Worm (Caenorhabditis elegans) whole organism, young adult: Measurements from ENCODE around the gene tsfm-1.
A peak's percentile ranks its signal among the peaks of the same experiment; 100 is the strongest.

Experiments
- F10E7.11 ChIP-seq: sonication (generic microtip); optimal IDR thresholded peaks from 2 replicates; lab custom pipeline; 2017; ENCODE audit warnings: mild to moderate bottlenecking, missing genetic modification characterization, moderate library complexity, missing compliant biosample characterization
- F33H1.4 ChIP-seq: fragments of 200-800 bp; sonication (Bioruptor generic); IDR thresholded peaks from 2 replicates; pipeline ENCODE4 v1.3.6; 2022; ENCODE audit warnings: missing genetic modification reagents, missing genetic modification characterization, missing compliant biosample characterization
- F49E8.2 ChIP-seq: sonication (generic microtip); optimal IDR thresholded peaks from 3 replicates; lab custom pipeline; 2017; ENCODE audit warnings: missing genetic modification characterization, mild to moderate bottlenecking, missing compliant biosample characterization, antibody characterized with exemption, moderate library complexity; ENCODE audit not compliant: insufficient read depth
- K11D2.4 ChIP-seq: fragments of 200-800 bp; sonication (Bioruptor generic); IDR thresholded peaks from 2 replicates; pipeline ENCODE4 v1.3.6; 2022; ENCODE audit warnings: missing genetic modification reagents, missing genetic modification characterization, missing compliant biosample characterization
- Y53F4B.3 ChIP-seq: fragments of 200-800 bp; sonication (Bioruptor generic); IDR thresholded peaks from 2 replicates; pipeline ENCODE4 v1.3.6; 2022; ENCODE audit warnings: missing genetic modification reagents, missing genetic modification characterization, missing compliant biosample characterization
- aptf-3 ChIP-seq: fragments of 200-800 bp; sonication (Bioruptor generic); IDR thresholded peaks from 2 replicates; pipeline ENCODE4 v1.3.6; 2022; ENCODE audit warnings: missing genetic modification characterization, missing compliant biosample characterization
- attf-5 ChIP-seq: fragments of 200-800 bp; sonication (Bioruptor generic); optimal IDR thresholded peaks from 2 replicates; lab custom pipeline; 2018; ENCODE audit warnings: mild to moderate bottlenecking, missing genetic modification characterization, missing compliant biosample characterization
- attf-6 ChIP-seq: fragments of 200-800 bp; sonication (Bioruptor generic); IDR thresholded peaks from 2 replicates; pipeline ENCODE4 v1.3.6; 2022; ENCODE audit warnings: missing genetic modification reagents, missing genetic modification characterization, missing compliant biosample characterization
- cebp-1 ChIP-seq, 2 experiments: fragments of 200-800 bp in 1 of 2; sonication (Bioruptor generic) in 1 of 2; sonication (generic microtip) in 1 of 2; IDR thresholded peaks in 1 of 2; optimal IDR thresholded peaks in 1 of 2; 2 replicates each; pipeline versions ENCODE4 v1.3.6 to Lab custom; 2017 to 2022; ENCODE audit warnings: missing compliant biosample characterization in 2 of 2, missing genetic modification characterization in 2 of 2, mild to moderate bottlenecking in 1 of 2, missing genetic modification reagents in 1 of 2, moderate library complexity in 1 of 2
- cebp-2 ChIP-seq: fragments of 200-800 bp; sonication (Bioruptor generic); IDR thresholded peaks from 2 replicates; pipeline ENCODE4 v1.3.6; 2022; ENCODE audit warnings: missing genetic modification characterization, missing compliant biosample characterization
- ceh-100 ChIP-seq: fragments of 200-800 bp; sonication (Bioruptor generic); IDR thresholded peaks from 2 replicates; pipeline ENCODE4 v1.3.6; 2022; ENCODE audit warnings: missing genetic modification reagents, missing genetic modification characterization, missing compliant biosample characterization
- ceh-27 ChIP-seq: fragments of 200-800 bp; sonication (Bioruptor generic); optimal IDR thresholded peaks from 2 replicates; lab custom pipeline; 2018; ENCODE audit warnings: mild to moderate bottlenecking, missing genetic modification characterization, moderate library complexity, missing compliant biosample characterization
- ceh-91 ChIP-seq: fragments of 200-800 bp; sonication (Bioruptor generic); IDR thresholded peaks from 2 replicates; pipeline ENCODE4 v1.3.6; 2022; ENCODE audit warnings: missing genetic modification reagents, missing genetic modification characterization, missing compliant biosample characterization
- dox-1 ChIP-seq: fragments of 200-800 bp; sonication (Bioruptor generic); IDR thresholded peaks from 2 replicates; pipeline ENCODE4 v1.3.6; 2022; ENCODE audit warnings: missing genetic modification reagents, missing genetic modification characterization, missing compliant biosample characterization
- ets-4 ChIP-seq: fragments of 200-800 bp; sonication (Bioruptor generic); optimal IDR thresholded peaks from 2 replicates; lab custom pipeline; 2018; ENCODE audit warnings: mild to moderate bottlenecking, missing genetic modification characterization, missing compliant biosample characterization
- fkh-3 ChIP-seq: sonication (generic microtip); optimal IDR thresholded peaks from 2 replicates; lab custom pipeline; 2016; ENCODE audit warnings: mild to moderate bottlenecking, missing genetic modification characterization, missing compliant biosample characterization
- hlh-26 ChIP-seq: fragments of 200-800 bp; sonication (Bioruptor generic); conservative IDR thresholded peaks from 2 replicates; pipeline ENCODE4 v1.3.6; 2022; ENCODE audit warnings: missing genetic modification reagents, missing genetic modification characterization, missing compliant biosample characterization
- hmg-1.2 ChIP-seq: fragments of 200-800 bp; sonication (Bioruptor generic); IDR thresholded peaks from 2 replicates; pipeline ENCODE4 v1.3.6; 2022; ENCODE audit warnings: missing genetic modification reagents, missing genetic modification characterization, missing compliant biosample characterization
- hrde-1 ChIP-seq: sonication (generic microtip); optimal IDR thresholded peaks from 2 replicates; lab custom pipeline; 2016; ENCODE audit warnings: missing genetic modification characterization, mild to moderate bottlenecking, missing compliant biosample characterization, moderate library complexity, missing genotype, missing genetic modification reagents, borderline replicate concordance
- lag-1 ChIP-seq: fragments of 200-800 bp; sonication (Bioruptor generic); IDR thresholded peaks from 2 replicates; pipeline ENCODE4 v1.3.6; 2022; ENCODE audit warnings: missing genetic modification reagents, missing genetic modification characterization, missing compliant biosample characterization
- let-607 ChIP-seq, 2 experiments: fragments of 200-800 bp in 1 of 2; sonication (Bioruptor generic) in 1 of 2; sonication (generic microtip) in 1 of 2; optimal IDR thresholded peaks; 2 replicates each; lab custom pipeline; 2016 to 2018; ENCODE audit warnings: mild to moderate bottlenecking in 2 of 2, missing compliant biosample characterization in 2 of 2, missing genetic modification characterization in 2 of 2, moderate library complexity in 2 of 2, missing genotype in 1 of 2
- lin-40 ChIP-seq: sonication (generic microtip); optimal IDR thresholded peaks from 2 replicates; lab custom pipeline; 2016; ENCODE audit warnings: missing genetic modification characterization, mild to moderate bottlenecking, missing compliant biosample characterization, missing genotype, missing genetic modification reagents
- lin-54 ChIP-seq: fragments of 200-800 bp; sonication (Bioruptor generic); optimal IDR thresholded peaks from 2 replicates; lab custom pipeline; 2018; ENCODE audit warnings: mild to moderate bottlenecking, missing genetic modification characterization, missing compliant biosample characterization
- madf-6 ChIP-seq: fragments of 200-800 bp; sonication (Bioruptor generic); IDR thresholded peaks from 2 replicates; pipeline ENCODE4 v1.3.6; 2022; ENCODE audit warnings: missing genetic modification reagents, missing genetic modification characterization, missing compliant biosample characterization
- madf-8 ChIP-seq: fragments of 200-800 bp; sonication (Bioruptor generic); conservative IDR thresholded peaks from 2 replicates; pipeline ENCODE4 v1.3.6; 2022; ENCODE audit warnings: missing genetic modification reagents, missing genetic modification characterization, missing compliant biosample characterization
- mcd-1 ChIP-seq: fragments of 200-800 bp; sonication (Bioruptor generic); IDR thresholded peaks from 2 replicates; pipeline ENCODE4 v1.3.6; 2022; ENCODE audit warnings: missing genetic modification reagents, missing genetic modification characterization, missing compliant biosample characterization
- mes-4 ChIP-seq: sonication (generic microtip); optimal IDR thresholded peaks from 2 replicates; lab custom pipeline; 2016; ENCODE audit warnings: missing genotype, missing genetic modification characterization, missing compliant biosample characterization
- mxl-1 ChIP-seq: sonication (generic microtip); optimal IDR thresholded peaks from 2 replicates; lab custom pipeline; 2016; ENCODE audit warnings: missing genetic modification characterization, missing compliant biosample characterization
- nfya-1 ChIP-seq: sonication (generic microtip); optimal IDR thresholded peaks from 2 replicates; lab custom pipeline; 2017; ENCODE audit warnings: antibody characterized with exemption, missing compliant biosample characterization, missing genetic modification characterization, borderline replicate concordance; ENCODE audit not compliant: insufficient read depth
- nfya-2 ChIP-seq: fragments of 200-800 bp; sonication (Bioruptor generic); IDR thresholded peaks from 2 replicates; pipeline ENCODE4 v1.3.6; 2022; ENCODE audit warnings: missing genetic modification reagents, missing genetic modification characterization, missing compliant biosample characterization
- nhr-27 ChIP-seq: fragments of 200-800 bp; sonication (Bioruptor generic); optimal IDR thresholded peaks from 2 replicates; lab custom pipeline; 2018; ENCODE audit warnings: mild to moderate bottlenecking, missing genetic modification characterization, moderate library complexity, missing compliant biosample characterization
- nhr-90 ChIP-seq: sonication (generic microtip); optimal IDR thresholded peaks from 2 replicates; lab custom pipeline; 2016; ENCODE audit warnings: missing genotype, mild to moderate bottlenecking, missing genetic modification characterization, missing compliant biosample characterization
- pbrm-1 ChIP-seq: fragments of 200-800 bp; sonication (Bioruptor generic); IDR thresholded peaks from 2 replicates; pipeline ENCODE4 v1.3.6; 2022; ENCODE audit warnings: missing genetic modification reagents, missing genetic modification characterization, missing compliant biosample characterization
- pha-4 ChIP-seq: fragments of 150-350 bp; sonication (generic microtip); optimal IDR thresholded peaks from 2 replicates; lab custom pipeline; 2014; ENCODE audit warnings: missing biosample characterization, missing genetic modification reagents, missing genetic modification characterization
- sdz-38 ChIP-seq: sonication (generic microtip); optimal IDR thresholded peaks from 2 replicates; lab custom pipeline; 2016; ENCODE audit warnings: missing genotype, missing genetic modification characterization, missing compliant biosample characterization
- snpc-1.3 ChIP-seq: sonication (generic microtip); optimal IDR thresholded peaks from 2 replicates; lab custom pipeline; 2017; ENCODE audit warnings: missing genetic modification characterization, mild to moderate bottlenecking, missing compliant biosample characterization, antibody characterized with exemption, moderate library complexity, missing genotype, missing genetic modification reagents; ENCODE audit not compliant: insufficient read depth
- snpc-3.4 ChIP-seq: sonication (generic microtip); optimal IDR thresholded peaks from 2 replicates; lab custom pipeline; 2017; ENCODE audit warnings: missing genetic modification characterization, mild to moderate bottlenecking, missing compliant biosample characterization, antibody characterized with exemption, moderate library complexity, missing genotype, missing genetic modification reagents
- tlf-1 ChIP-seq: fragments of 200-800 bp; sonication (Bioruptor generic); optimal IDR thresholded peaks from 2 replicates; lab custom pipeline; 2018; ENCODE audit warnings: mild to moderate bottlenecking, missing genetic modification characterization, missing compliant biosample characterization
- ztf-18 ChIP-seq: sonication (generic microtip); optimal IDR thresholded peaks from 2 replicates; lab custom pipeline; 2016; ENCODE audit warnings: missing genotype, mild to moderate bottlenecking, missing genetic modification characterization, missing compliant biosample characterization
- ztf-3 ChIP-seq: fragments of 200-800 bp; sonication (Bioruptor generic); optimal IDR thresholded peaks from 2 replicates; lab custom pipeline; 2018; ENCODE audit warnings: mild to moderate bottlenecking, missing genetic modification characterization, missing compliant biosample characterization

Gene tsfm-1

DNA sequence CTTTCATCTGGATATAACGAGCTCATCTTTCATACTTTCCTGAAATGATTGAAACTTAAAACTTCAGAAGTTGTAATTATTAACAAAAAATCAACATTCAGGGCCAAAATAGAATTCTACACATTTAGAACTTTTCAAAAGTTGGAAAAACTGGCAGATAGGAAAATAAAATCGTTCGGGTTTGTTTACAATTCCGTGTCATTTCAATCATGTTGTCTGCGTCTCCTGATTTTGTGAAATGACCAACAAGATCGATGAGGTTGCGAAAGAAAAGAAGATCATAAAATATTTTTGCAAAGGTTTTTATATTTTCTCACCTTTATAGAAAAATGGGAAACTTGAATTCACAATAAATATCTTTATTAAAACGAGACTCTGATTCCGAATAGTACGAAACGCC lies 17.2 kb upstream of the tsfm-1 start, which contains the start of gene rskd-1:
TSS of gene rskd-1 (minus strand) at position 39 of the 400 bp plus-strand sequence.
- TF ChIP-seq hmg-1.2 (GFP tag; lab: Robert Waterston, UW) (peak; percentile 41; the same call in 1 of the 2 replicates), snpc-3.4 (tag; lab: Kevin White, UChicago) (peak; percentile 35), cebp-1 (GFP tag; IDR thresholded peaks at IDR 0.05; lab: Robert Waterston, UW) (peak; percentile 67; the same call in 1 of the 2 replicates), cebp-1 (tag; optimal IDR thresholded peaks at IDR 0.05; lab: Kevin White, UChicago) (peak; percentile 74), ztf-18 (peak; percentile 4), ceh-27 (GFP tag; lab: Kevin White, UChicago) (no peak)

DNA sequence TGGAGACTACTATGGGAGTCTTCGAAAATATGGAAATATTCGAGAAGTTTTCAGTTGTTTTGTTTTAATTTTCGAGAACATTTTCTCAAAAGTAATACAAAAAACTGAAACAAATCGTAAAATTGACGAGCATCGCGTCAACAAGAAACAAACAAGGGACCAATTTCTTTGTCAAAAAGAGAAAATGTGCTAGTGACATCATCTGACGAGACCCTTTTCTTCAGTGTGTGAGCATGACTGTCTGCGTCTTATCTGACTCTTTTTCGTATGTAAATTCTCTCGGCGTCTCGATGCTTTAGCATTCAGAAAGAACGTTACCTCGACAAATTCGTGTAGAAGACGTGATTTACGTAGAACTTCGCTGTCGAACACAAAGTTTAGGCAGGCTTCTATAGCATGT lies 16.3 kb upstream of the tsfm-1 start:
- TF ChIP-seq sdz-38 (tag; lab: Kevin White, UChicago) (no peak), nhr-90 (tag; lab: Kevin White, UChicago) (no peak), Y53F4B.3 (GFP tag; lab: Robert Waterston, UW) (no peak), ztf-3 (GFP tag; lab: Kevin White, UChicago) (no peak), K11D2.4 (GFP tag; lab: Robert Waterston, UW) (no peak), aptf-3 (GFP tag; lab: Robert Waterston, UW) (no peak), fkh-3 (no peak), nfya-2 (GFP tag; lab: Robert Waterston, UW) (no peak), attf-5 (GFP tag; lab: Kevin White, UChicago) (no peak), hrde-1 (tag; lab: Kevin White, UChicago) (no peak), madf-8 (GFP tag; lab: Robert Waterston, UW) (no peak), attf-6 (GFP tag; lab: Robert Waterston, UW) (no peak), pha-4 (tag; lab: Kevin White, UChicago) (no peak)

DNA sequence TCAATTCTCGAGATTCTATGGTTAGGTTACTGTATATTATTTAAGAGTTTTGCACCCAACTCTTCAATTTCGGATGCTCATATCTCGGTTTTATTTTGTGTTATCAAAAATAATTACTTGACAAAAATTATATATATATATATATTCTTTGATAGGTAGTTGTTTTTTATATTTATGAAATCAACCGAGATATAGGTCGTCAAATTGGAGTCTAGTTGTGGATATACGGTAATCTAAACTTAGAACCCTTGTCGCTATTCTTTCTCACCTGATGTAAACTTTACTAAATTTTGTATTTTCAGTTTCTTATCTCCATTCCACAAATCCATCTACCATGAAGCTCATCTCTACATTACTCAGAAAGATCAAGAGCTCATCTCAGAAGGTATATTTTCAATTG lies 11.8 kb upstream of the tsfm-1 start, which contains the start of gene F55C5.10:
TSS of gene F55C5.10 (plus strand) at position 301 of the 400 bp plus-strand sequence.
- TF ChIP-seq cebp-2 (GFP tag; lab: Robert Waterston, UW) = no peak
- no peak for TF ChIP-seq madf-8 (GFP tag; lab: Robert Waterston, UW)

DNA sequence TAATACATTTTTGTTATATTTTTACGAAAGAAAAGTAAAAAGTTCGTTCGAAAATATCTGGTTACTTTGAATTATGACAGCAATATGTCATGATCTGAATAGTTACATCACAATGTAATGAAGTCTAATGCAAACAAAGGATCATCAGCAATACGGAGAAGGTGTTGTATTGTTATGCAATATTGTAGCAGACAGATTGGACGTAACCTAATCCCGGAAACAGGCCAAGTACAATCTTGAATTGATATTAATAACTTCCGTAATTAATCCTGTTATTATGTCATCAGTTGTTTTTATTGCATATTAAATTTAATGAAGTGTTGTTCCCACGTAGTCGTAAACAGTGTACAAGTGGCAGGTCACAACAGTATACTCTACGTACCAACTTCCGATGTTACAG lies 10.2 kb upstream of the tsfm-1 start:
- TF ChIP-seq tlf-1 = no peak
- no peak for TF ChIP-seq hlh-26 (GFP tag; lab: Robert Waterston, UW)
- no peak for TF ChIP-seq nhr-90 (tag; lab: Kevin White, UChicago)
- TF ChIP-seq nhr-27 = no peak
- no peak for TF ChIP-seq ets-4 (GFP tag; lab: Kevin White, UChicago)
- TF ChIP-seq F10E7.11 = no peak
- no peak for TF ChIP-seq let-607 (tag; optimal IDR thresholded peaks at IDR 0.05; lab: Kevin White, UChicago)
- TF ChIP-seq lin-54 = no peak
- no peak for TF ChIP-seq ceh-91 (GFP tag; lab: Robert Waterston, UW)
- TF ChIP-seq attf-6 (GFP tag; lab: Robert Waterston, UW) = no peak
- TF ChIP-seq aptf-3 (GFP tag; lab: Robert Waterston, UW) = no peak
- TF ChIP-seq mes-4 (tag; lab: Kevin White, UChicago) = no peak
- no peak for TF ChIP-seq dox-1 (GFP tag; lab: Robert Waterston, UW)
- TF ChIP-seq hrde-1 (tag; lab: Kevin White, UChicago) = no peak
- TF ChIP-seq mxl-1 = no peak

DNA sequence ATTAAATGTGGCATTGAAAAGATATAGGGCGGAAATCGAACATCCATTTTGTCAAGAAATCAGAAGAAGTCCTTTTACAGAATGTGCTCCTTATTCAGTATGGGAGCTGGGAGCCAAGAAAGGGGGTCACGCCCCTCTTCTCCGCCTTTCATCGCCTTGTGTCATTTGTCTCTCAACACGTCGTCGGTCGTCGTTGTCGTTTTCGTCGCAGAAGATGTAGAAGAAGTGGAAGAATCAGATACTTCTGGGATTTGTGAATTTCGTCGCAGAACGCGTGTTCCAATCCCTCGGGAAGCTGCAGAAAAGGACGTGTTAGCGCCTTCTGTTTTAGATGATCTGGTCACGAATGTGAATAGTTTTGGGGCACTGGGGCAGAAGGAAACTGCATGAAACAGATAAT lies 5.6 kb upstream of the tsfm-1 start, which contains the start of gene bnc-1:
TSS of gene bnc-1 (minus strand) at position 101 of the 400 bp plus-strand sequence.
- TF ChIP-seq madf-6 = no peak
- TF ChIP-seq snpc-1.3 (tag; lab: Kevin White, UChicago) = no peak
- no peak for TF ChIP-seq K11D2.4 (GFP tag; lab: Robert Waterston, UW)
- no peak for TF ChIP-seq ceh-100 (GFP tag; lab: Robert Waterston, UW)
- TF ChIP-seq pbrm-1 (GFP tag; lab: Robert Waterston, UW) = no peak
- no peak for TF ChIP-seq aptf-3 (GFP tag; lab: Robert Waterston, UW)
- no peak for TF ChIP-seq mcd-1
- no peak for TF ChIP-seq lag-1 (GFP tag; lab: Robert Waterston, UW)
- no peak for TF ChIP-seq F49E8.2 (tag; lab: Kevin White, UChicago)
- TF ChIP-seq F33H1.4 (GFP tag; lab: Robert Waterston, UW) = no peak
- no peak for TF ChIP-seq nfya-1 (tag; lab: Kevin White, UChicago)
- no peak for TF ChIP-seq lin-40 (tag; lab: Kevin White, UChicago)
- TF ChIP-seq F10E7.11 = no peak
- TF ChIP-seq, all 124 proteins: peak for 0
